Fruit fly (Drosophila melanogaster) whole organism, embryonic: Measurements from ENCODE around the gene CG9737.

Experiments used
- CG1024 ChIP-seq: fragments of 200-800 bp; sonication (Bioruptor generic); IDR thresholded peaks from 2 replicates; pipeline ENCODE4 v1.3.6; 2022; ENCODE audit warnings: missing biosample characterization, missing genetic modification characterization
- CG10462 ChIP-seq: fragments of 200-800 bp; sonication (Bioruptor generic); optimal IDR thresholded peaks from 2 replicates; lab custom pipeline; 2016; ENCODE audit warnings: missing biosample characterization, missing genetic modification characterization
- CG11398 ChIP-seq: fragments of 200-800 bp; sonication (Bioruptor generic); optimal IDR thresholded peaks from 2 replicates; lab custom pipeline; 2016; ENCODE audit warnings: missing biosample characterization, missing genetic modification characterization
- CG11723 ChIP-seq: fragments of 200-800 bp; sonication (Bioruptor generic); optimal IDR thresholded peaks from 2 replicates; lab custom pipeline; 2017; ENCODE audit warnings: missing biosample characterization, mild to moderate bottlenecking, missing genetic modification characterization
- CG12236 ChIP-seq: fragments of 200-800 bp; sonication (Bioruptor generic); optimal IDR thresholded peaks from 2 replicates; lab custom pipeline; 2016; ENCODE audit warnings: missing biosample characterization, missing genetic modification characterization
- CG12769 ChIP-seq: fragments of 200-800 bp; sonication (Bioruptor generic); optimal IDR thresholded peaks from 2 replicates; lab custom pipeline; 2019; ENCODE audit warnings: missing biosample characterization, mild to moderate bottlenecking, missing genetic modification characterization, moderate library complexity
- CG14014 ChIP-seq: fragments of 200-800 bp; sonication (Bioruptor generic); IDR thresholded peaks from 2 replicates; pipeline ENCODE4 v1.3.6; 2022; ENCODE audit warnings: missing biosample characterization, missing genetic modification characterization
- CG15514 ChIP-seq: fragments of 200-800 bp; sonication (Bioruptor generic); optimal IDR thresholded peaks from 3 replicates; lab custom pipeline; 2017; ENCODE audit warnings: missing biosample characterization, missing genetic modification characterization, mild to moderate bottlenecking, moderate library complexity, missing genetic modification reagents
- CG17186 ChIP-seq: fragments of 200-800 bp; sonication (Bioruptor generic); optimal IDR thresholded peaks from 3 replicates; lab custom pipeline; 2017; ENCODE audit warnings: missing biosample characterization, missing genetic modification reagents, missing genetic modification characterization
- CG17359 ChIP-seq: fragments of 200-800 bp; sonication (Bioruptor generic); optimal IDR thresholded peaks from 3 replicates; lab custom pipeline; 2018; ENCODE audit warnings: missing biosample characterization, mild to moderate bottlenecking, missing genetic modification characterization, moderate library complexity
- CG17802 ChIP-seq: fragments of 200-800 bp; sonication (Bioruptor generic); optimal IDR thresholded peaks from 2 replicates; lab custom pipeline; 2018; ENCODE audit warnings: missing biosample characterization, mild to moderate bottlenecking, missing genetic modification characterization, moderate library complexity
- CG2116 ChIP-seq: fragments of 200-800 bp; sonication (Bioruptor generic); optimal IDR thresholded peaks from 3 replicates; lab custom pipeline; 2018; ENCODE audit warnings: missing biosample characterization, mild to moderate bottlenecking, missing genetic modification characterization
- CG2129 ChIP-seq: fragments of 200-800 bp; sonication (Bioruptor generic); IDR thresholded peaks from 2 replicates; pipeline ENCODE4 v1.3.6; 2022; ENCODE audit warnings: missing biosample characterization, missing genetic modification characterization; ENCODE audit not compliant: partially characterized antibody
- CG31224 ChIP-seq: fragments of 200-800 bp; sonication (Bioruptor generic); IDR thresholded peaks from 2 replicates; pipeline ENCODE4 v1.3.6; 2022; ENCODE audit warnings: missing biosample characterization, missing genetic modification characterization
- CG34422 ChIP-seq: fragments of 200-800 bp; sonication (Bioruptor generic); IDR thresholded peaks from 3 replicates; pipeline ENCODE4 v1.3.6; 2022; ENCODE audit warnings: missing biosample characterization, missing genetic modification characterization
- CG3995 ChIP-seq: fragments of 200-800 bp; sonication (Bioruptor generic); optimal IDR thresholded peaks from 3 replicates; lab custom pipeline; 2016; ENCODE audit warnings: missing biosample characterization, missing genetic modification characterization
- CG4282 ChIP-seq: fragments of 200-800 bp; sonication (Bioruptor generic); optimal IDR thresholded peaks from 2 replicates; lab custom pipeline; 2016; ENCODE audit warnings: missing biosample characterization, missing genetic modification characterization
- CG7745 ChIP-seq: fragments of 200-800 bp; sonication (Bioruptor generic); optimal IDR thresholded peaks from 2 replicates; lab custom pipeline; 2018; ENCODE audit warnings: missing biosample characterization, mild to moderate bottlenecking, missing genetic modification characterization, moderate library complexity
- CG8089 ChIP-seq: fragments of 200-800 bp; sonication (Bioruptor generic); optimal IDR thresholded peaks from 3 replicates; lab custom pipeline; 2016; ENCODE audit warnings: missing biosample characterization, missing genetic modification characterization
- CG9876 ChIP-seq: fragments of 200-800 bp; sonication (Bioruptor generic); optimal IDR thresholded peaks from 2 replicates; lab custom pipeline; 2016; ENCODE audit warnings: missing biosample characterization, missing genetic modification characterization
- D19B ChIP-seq: fragments of 200-800 bp; sonication (Bioruptor generic); optimal IDR thresholded peaks from 2 replicates; lab custom pipeline; 2017; ENCODE audit warnings: missing biosample characterization, mild to moderate bottlenecking, missing genetic modification characterization
- E2f1 ChIP-seq: fragments of 200-800 bp; sonication (Bioruptor generic); IDR thresholded peaks from 2 replicates; pipeline ENCODE4 v1.3.6; 2022; ENCODE audit warnings: missing biosample characterization, missing genetic modification characterization
- Fer1 ChIP-seq: fragments of 200-800 bp; sonication (Bioruptor generic); optimal IDR thresholded peaks from 2 replicates; lab custom pipeline; 2017; ENCODE audit warnings: missing biosample characterization, mild to moderate bottlenecking, missing genetic modification characterization
- Gsc ChIP-seq: fragments of 200-800 bp; sonication (Bioruptor generic); IDR thresholded peaks from 2 replicates; pipeline ENCODE4 v1.3.6; 2022; ENCODE audit warnings: missing biosample characterization, missing genetic modification characterization
- Jarid2 ChIP-seq: fragments of 200-800 bp; sonication (Bioruptor generic); optimal IDR thresholded peaks from 3 replicates; lab custom pipeline; 2017; ENCODE audit warnings: mild to moderate bottlenecking, missing biosample characterization, missing genetic modification reagents, missing genetic modification characterization
- MBD-R2 ChIP-seq: fragments of 200-800 bp; sonication (Bioruptor generic); IDR thresholded peaks from 2 replicates; pipeline ENCODE4 v1.3.6; 2022; ENCODE audit warnings: missing biosample characterization, missing genetic modification characterization
- Med ChIP-seq: fragments of 200-800 bp; sonication (Bioruptor generic); peaks from one replicate; lab custom pipeline; 2016; ENCODE audit warnings: missing biosample characterization, missing genetic modification characterization, mild to moderate bottlenecking, inconsistent platforms, moderate library complexity
- Nf-YA ChIP-seq: fragments of 200-800 bp; sonication (Bioruptor generic); IDR thresholded peaks from 2 replicates; pipeline ENCODE4 v1.3.6; 2022; ENCODE audit warnings: missing biosample characterization, missing genetic modification characterization
- Oli ChIP-seq: fragments of 200-800 bp; sonication (Bioruptor generic); optimal IDR thresholded peaks from 2 replicates; lab custom pipeline; 2018; ENCODE audit warnings: missing biosample characterization, mild to moderate bottlenecking, missing genetic modification characterization, moderate library complexity
- Poxn ChIP-seq: fragments of 200-800 bp; sonication (Bioruptor generic); IDR thresholded peaks from 2 replicates; pipeline ENCODE4 v1.3.6; 2022; ENCODE audit warnings: missing biosample characterization, missing genetic modification characterization
- Trl ChIP-seq, 3 experiments: fragments of >200 bp in 2 of 3; fragments of 200-800 bp in 1 of 3; sonication (Bioruptor generic) in 1 of 3; optimal IDR thresholded peaks; 2 replicates in 1 of 3; 3 replicates in 2 of 3; lab custom pipeline; 2016 to 2017; ENCODE audit warnings: missing biosample characterization in 1 of 3, missing genetic modification characterization in 1 of 3
- aop ChIP-seq: fragments of 200-800 bp; sonication (Bioruptor generic); IDR thresholded peaks from 2 replicates; pipeline ENCODE4 v1.3.6; 2022; ENCODE audit warnings: missing biosample characterization, missing genetic modification characterization
- bigmax ChIP-seq: fragments of 200-800 bp; sonication (Bioruptor generic); optimal IDR thresholded peaks from 2 replicates; lab custom pipeline; 2018; ENCODE audit warnings: missing biosample characterization, mild to moderate bottlenecking, missing genetic modification characterization
- da ChIP-seq: fragments of 200-800 bp; sonication (Bioruptor generic); optimal IDR thresholded peaks from 2 replicates; lab custom pipeline; 2016; ENCODE audit warnings: missing biosample characterization, missing genetic modification characterization
- eve ChIP-seq, 2 experiments: fragments of >200 bp; optimal IDR thresholded peaks; 2 replicates each; lab custom pipeline; 2017; ENCODE audit warnings: missing biosample characterization in 2 of 2, missing genetic modification characterization in 2 of 2
- gce ChIP-seq: fragments of 200-800 bp; sonication (Bioruptor generic); IDR thresholded peaks from 3 replicates; pipeline ENCODE4 v1.3.6; 2022; ENCODE audit warnings: missing biosample characterization, missing genetic modification characterization
- grau ChIP-seq: fragments of 200-800 bp; optimal IDR thresholded peaks from 3 replicates; lab custom pipeline; 2019; ENCODE audit warnings: missing biosample characterization, mild to moderate bottlenecking, missing genetic modification characterization, moderate library complexity
- her ChIP-seq: fragments of 200-800 bp; sonication (Bioruptor generic); optimal IDR thresholded peaks from 2 replicates; lab custom pipeline; 2016; ENCODE audit warnings: missing biosample characterization, missing genetic modification characterization
- ken ChIP-seq: fragments of 200-800 bp; sonication (Bioruptor generic); IDR thresholded peaks from 3 replicates; pipeline ENCODE4 v1.3.6; 2022; ENCODE audit warnings: missing biosample characterization, missing genetic modification characterization
- klu ChIP-seq: fragments of 200-800 bp; sonication (Bioruptor generic); IDR thresholded peaks from 2 replicates; pipeline ENCODE4 v1.3.6; 2022; ENCODE audit warnings: missing biosample characterization, missing genetic modification characterization
- kni ChIP-seq: fragments of 200-800 bp; sonication (Bioruptor generic); optimal IDR thresholded peaks from 3 replicates; lab custom pipeline; 2017; ENCODE audit warnings: mild to moderate bottlenecking, missing biosample characterization, missing genetic modification reagents, missing genetic modification characterization
- knrl ChIP-seq: fragments of 200-800 bp; sonication (Bioruptor generic); IDR thresholded peaks from 3 replicates; pipeline ENCODE4 v1.3.6; 2022; ENCODE audit warnings: missing biosample characterization, missing genetic modification characterization; ENCODE audit not compliant: partially characterized antibody
- maf-S ChIP-seq: fragments of 200-800 bp; sonication (Bioruptor generic); optimal IDR thresholded peaks from 2 replicates; lab custom pipeline; 2016; ENCODE audit warnings: missing biosample characterization, missing genetic modification characterization
- schlank ChIP-seq: fragments of 200-800 bp; sonication (Bioruptor generic); optimal IDR thresholded peaks from 2 replicates; lab custom pipeline; 2018; ENCODE audit warnings: missing biosample characterization, mild to moderate bottlenecking, missing genetic modification characterization
- sim ChIP-seq: fragments of 200-800 bp; sonication (Bioruptor generic); IDR thresholded peaks from 2 replicates; pipeline ENCODE4 v1.3.6; 2022; ENCODE audit warnings: missing biosample characterization, missing genetic modification characterization
- trh ChIP-seq: fragments of 200-800 bp; sonication (Bioruptor generic); optimal IDR thresholded peaks from 2 replicates; lab custom pipeline; 2016; ENCODE audit warnings: missing biosample characterization, missing genetic modification characterization
- tx ChIP-seq: fragments of 200-800 bp; sonication (Bioruptor generic); optimal IDR thresholded peaks from 2 replicates; lab custom pipeline; 2016; ENCODE audit warnings: missing biosample characterization, missing genetic modification characterization
- unc-4 ChIP-seq: fragments of 200-800 bp; sonication (Bioruptor generic); IDR thresholded peaks from 2 replicates; pipeline ENCODE4 v1.3.6; 2022; ENCODE audit warnings: missing biosample characterization, missing genetic modification characterization; ENCODE audit not compliant: partially characterized antibody
- unpg ChIP-seq: fragments of 200-800 bp; sonication (Bioruptor generic); optimal IDR thresholded peaks from 3 replicates; lab custom pipeline; 2018; ENCODE audit warnings: missing biosample characterization, mild to moderate bottlenecking, missing genetic modification characterization, moderate library complexity

CG9737 gene

dm6 chr3R:30276482-30277282, 33.6 kb upstream of the CG9737 start (continued):
- TF ChIP-seq E2f1 (GFP tag; lab: Robert Waterston, UW), result peak; percentile 28; the same call in 1 of the 2 replicates
- TF ChIP-seq CG11398, result peak; percentile 50
- peak; percentile 37 for TF ChIP-seq CG12769 (tag; lab: Kevin White, UChicago)
- TF ChIP-seq klu (GFP tag; lab: Robert Waterston, UW), result no peak
- peak; percentile 39 for TF ChIP-seq grau (tag; lab: Kevin White, UChicago)
- TF ChIP-seq CG1024 (GFP tag; lab: Robert Waterston, UW), result no peak
- TF ChIP-seq Poxn (GFP tag; lab: Robert Waterston, UW), result no peak
- no peak for TF ChIP-seq Trl (optimal IDR thresholded peaks at IDR 0.05; lab: Kevin White, UChicago)
- peak; percentile 8 for TF ChIP-seq Trl (GFP tag; optimal IDR thresholded peaks at IDR 0.05; lab: Kevin White, UChicago)
- TF ChIP-seq CG2116 (GFP tag; lab: Kevin White, UChicago), result peak; percentile 2
- peak; percentile 58; the same call in 1 of the 2 replicates for TF ChIP-seq CG14014
- TF ChIP-seq CG3995 (GFP tag; lab: Kevin White, UChicago), result no peak
- TF ChIP-seq CG4282 (GFP tag; lab: Kevin White, UChicago), result no peak
- peak; percentile 24 for TF ChIP-seq CG15514
- TF ChIP-seq Nf-YA (GFP tag; lab: Robert Waterston, UW), result peak; percentile 29; the same call in 1 of the 2 replicates
- TF ChIP-seq CG17802 (tag; lab: Kevin White, UChicago), result no peak
- TF ChIP-seq Fer1, result peak; percentile 30
- TF ChIP-seq schlank (tag; lab: Kevin White, UChicago), result no peak
- peak; percentile 38 for TF ChIP-seq CG8089 (GFP tag; lab: Kevin White, UChicago)
- no peak for TF ChIP-seq Gsc (GFP tag; lab: Robert Waterston, UW)
- TF ChIP-seq CG7745 (tag; lab: Kevin White, UChicago), result peak; percentile 13
- TF ChIP-seq CG2129 (GFP tag; lab: Robert Waterston, UW), result no peak
- 0 out of 3 replicates have a peak, but pooled peaks have one; percentile 29 for TF ChIP-seq gce (GFP tag; lab: Robert Waterston, UW)
- TF ChIP-seq MBD-R2 (GFP tag; lab: Robert Waterston, UW), result peak; percentile 17; the same call in 1 of the 2 replicates
- peak; percentile 95 for TF ChIP-seq Med (GFP tag; lab: Kevin White, UChicago)
- peak; percentile 42 for TF ChIP-seq her (GFP tag; lab: Kevin White, UChicago)
- no peak for TF ChIP-seq CG17186 (GFP tag; lab: Kevin White, UChicago)
- no peak for TF ChIP-seq CG9876 (GFP tag; lab: Kevin White, UChicago)
- peak; percentile 71; the same call in 2 of the 3 replicates for TF ChIP-seq CG34422
- TF ChIP-seq eve (GFP tag; optimal IDR thresholded peaks at IDR 0.05; lab: Kevin White, UChicago), result no peak
- TF ChIP-seq D19B (GFP tag; lab: Kevin White, UChicago), result peak; percentile 16
- no peak for TF ChIP-seq tx (GFP tag; lab: Kevin White, UChicago)
- TF ChIP-seq CG11723 (GFP tag; lab: Kevin White, UChicago), result peak; percentile 37
- TF ChIP-seq unc-4 (GFP tag; lab: Robert Waterston, UW), result no peak
- TF ChIP-seq knrl (GFP tag; lab: Robert Waterston, UW), result no peak
- TF ChIP-seq maf-S (GFP tag; lab: Kevin White, UChicago), result peak; percentile 32
- TF ChIP-seq bigmax (GFP tag; lab: Kevin White, UChicago), result no peak
- no peak for TF ChIP-seq trh (GFP tag; lab: Kevin White, UChicago)
- peak; percentile 59 for TF ChIP-seq unpg
- TF ChIP-seq ken (GFP tag; lab: Robert Waterston, UW), result peak; percentile 69
- peak; percentile 13 for TF ChIP-seq CG10462 (GFP tag; lab: Kevin White, UChicago)
- TF ChIP-seq sim (GFP tag; lab: Robert Waterston, UW), result 0 out of 2 replicates have a peak, but pooled peaks have one; percentile 31
- peak; percentile 44 for TF ChIP-seq kni (GFP tag; lab: Kevin White, UChicago)
- peak; percentile 67 for TF ChIP-seq Jarid2 (GFP tag; lab: Kevin White, UChicago)
- no peak for TF ChIP-seq CG31224 (GFP tag; lab: Robert Waterston, UW)
- TF ChIP-seq da (GFP tag; lab: Kevin White, UChicago), result no peak
- TF ChIP-seq CG12236, result peak; percentile 52
- TF ChIP-seq CG17359 (tag; lab: Kevin White, UChicago), result peak; percentile 48
- TF ChIP-seq aop, result 0 out of 2 replicates have a peak, but pooled peaks have one; percentile 44
- TF ChIP-seq Oli (tag; lab: Kevin White, UChicago), result peak; percentile 25
